Worm (Caenorhabditis elegans) whole organism, L1 larva: ENCODE measurements around the gene C55A1.11.

Source experiments
- lin-39 ChIP-seq: fragments of 150-350 bp; optimal IDR thresholded peaks from 2 replicates; lab custom pipeline; 2014; ENCODE audit warnings: missing biosample characterization, missing genetic modification reagents, missing genetic modification characterization
- mdl-1 ChIP-seq, 2 experiments: fragments of 150-350 bp; optimal IDR thresholded peaks; 2 replicates each; lab custom pipeline; 2014 to 2017; ENCODE audit warnings: missing biosample characterization in 2 of 2, missing genetic modification characterization in 2 of 2, inconsistent platforms in 1 of 2
- ztf-4 ChIP-seq: fragments of 150-350 bp; optimal IDR thresholded peaks from 2 replicates; lab custom pipeline; 2014; ENCODE audit warnings: missing biosample characterization, missing genetic modification characterization

DNA sequence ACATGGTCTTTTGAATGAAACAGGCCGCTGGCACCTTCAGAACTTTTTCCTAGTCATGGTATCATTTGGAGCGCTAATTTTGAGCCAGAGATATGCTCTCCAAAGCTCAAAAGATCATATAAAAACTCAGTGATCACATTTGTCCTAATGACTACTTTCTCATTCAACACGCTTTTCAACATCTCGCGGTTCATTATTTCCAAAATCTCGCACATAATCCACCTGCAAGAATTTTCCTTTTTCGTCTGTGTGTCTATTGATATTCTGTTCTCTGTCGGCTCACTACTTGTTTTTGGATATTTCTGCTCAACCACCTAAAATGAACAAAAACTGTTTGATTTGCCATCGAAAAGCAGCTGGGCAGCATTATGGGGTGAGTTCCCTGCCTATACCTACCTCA, 48.0 kb downstream of the C55A1.11 start, which contains the start of gene nhr-51:
- TF ChIP-seq mdl-1 (tag; optimal IDR thresholded peaks at IDR 0.05; lab: Kevin White, UChicago), result no peak
- no peak for TF ChIP-seq ztf-4
- TF ChIP-seq lin-39, result no peak
